Worm (Caenorhabditis elegans): Measurements from ENCODE around the gene oac-23.
"Not testable (repeated sequence)": the region's sequence is repeated elsewhere in the genome, so short reads cannot be mapped to it uniquely, and the experiment has no call there.

oac-23 gene

DNA sequence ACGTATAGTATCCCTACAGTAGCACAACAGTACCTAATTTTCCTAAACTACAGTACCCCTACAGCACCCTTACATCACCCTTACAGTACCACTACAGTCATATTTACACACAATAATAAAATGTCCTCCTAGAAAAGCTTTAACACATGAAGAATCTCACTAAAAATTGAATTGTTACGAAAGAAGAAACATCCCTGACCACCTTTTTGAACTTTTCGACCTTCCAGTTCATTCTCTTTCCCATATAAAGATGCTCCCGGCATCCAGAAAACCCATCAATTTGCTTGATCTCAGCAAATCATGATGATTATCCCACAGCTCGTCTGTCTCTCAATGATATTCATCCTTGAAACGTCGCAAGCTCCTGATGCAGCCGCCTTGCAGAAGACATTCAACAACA is 23.4 kb downstream of the oac-23 start, which contains the start of gene F56D6.21:
Gene F56D6.21, plus strand, starts transcription at position 301 of the 400 bp plus-strand sequence.
- TF ChIP-seq cnd-1 (tag; optimal IDR thresholded peaks at IDR 0.05) (no peak), unc-62 (GFP tag; optimal IDR thresholded peaks at IDR 0.05) (no peak), unc-120 (tag; optimal IDR thresholded peaks at IDR 0.05; ENCODE audit: poor library complexity, severe bottlenecking) (no peak)

- TF ChIP-seq lin-13 (tag; optimal IDR thresholded peaks at IDR 0.05): no peak
- no peak for TF ChIP-seq mep-1 (tag; optimal IDR thresholded peaks at IDR 0.05)
- TF ChIP-seq lin-32 (GFP tag; optimal IDR thresholded peaks at IDR 0.05): no peak
- TF ChIP-seq mab-5 (tag; optimal IDR thresholded peaks at IDR 0.05): no peak
- TF ChIP-seq elt-3 (tag; optimal IDR thresholded peaks at IDR 0.05): no peak
Measured at ce11 chrIV:3906393-3906792, 25.2 kb downstream of the oac-23 start, which contains the start of gene F56D6.11. F56D6.11 (minus strand) TSS chrIV:3906493.

DNA sequence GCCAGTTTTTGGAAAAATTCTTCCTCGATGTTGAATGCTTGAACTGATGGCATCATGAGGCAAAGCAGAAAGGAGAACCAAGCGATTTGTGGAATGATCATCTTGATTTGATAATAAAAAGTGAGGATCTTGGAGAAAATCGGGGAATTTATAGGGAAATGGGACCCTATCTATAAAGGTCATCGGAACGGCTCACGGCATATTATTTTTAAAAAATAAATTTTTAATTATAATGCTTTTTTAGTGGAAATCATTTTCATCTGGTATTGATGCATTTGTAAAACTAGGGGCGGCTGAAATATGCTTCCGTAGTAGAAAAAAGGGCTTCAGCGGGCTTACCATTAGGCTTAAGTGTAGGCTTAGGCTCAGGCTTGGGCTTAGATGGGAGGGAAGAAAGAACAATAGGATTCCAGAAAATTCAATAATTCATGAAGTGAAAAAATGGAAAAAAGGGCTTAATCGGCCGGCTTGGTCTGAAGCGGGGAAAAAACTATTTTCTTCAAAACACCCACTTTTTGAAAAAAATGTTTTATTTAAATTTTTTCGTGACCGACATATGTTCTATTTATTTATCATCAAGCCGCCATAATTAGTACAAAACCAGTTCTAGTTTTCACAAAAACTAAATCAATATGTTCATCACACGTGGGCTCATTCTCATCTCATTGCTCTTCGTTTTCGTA is 26.4 kb downstream of the oac-23 start, which contains the start of the genes F56D6.22 and F56D6.12:
Gene F56D6.22, minus strand, starts transcription at position 101 of the 683 bp plus-strand sequence.
Gene F56D6.12, plus strand, starts transcription at position 633 of the 683 bp plus-strand sequence.
- TF ChIP-seq sptf-1 (tag; optimal IDR thresholded peaks at IDR 0.05) (no peak), mep-1 (tag; optimal IDR thresholded peaks at IDR 0.05) (no peak), M03D4.4 (tag; optimal IDR thresholded peaks at IDR 0.05) (no peak)

ce11 chrIV:3909114-3909513 is 27.9 kb downstream of the oac-23 start, which contains the start of gene F56D6.13:
F56D6.13 (plus strand) TSS chrIV:3909414.
- no peak for TF ChIP-seq lsy-2 (tag; optimal IDR thresholded peaks at IDR 0.05)
- TF ChIP-seq bed-3 (GFP tag; optimal IDR thresholded peaks at IDR 0.05): no peak

DNA sequence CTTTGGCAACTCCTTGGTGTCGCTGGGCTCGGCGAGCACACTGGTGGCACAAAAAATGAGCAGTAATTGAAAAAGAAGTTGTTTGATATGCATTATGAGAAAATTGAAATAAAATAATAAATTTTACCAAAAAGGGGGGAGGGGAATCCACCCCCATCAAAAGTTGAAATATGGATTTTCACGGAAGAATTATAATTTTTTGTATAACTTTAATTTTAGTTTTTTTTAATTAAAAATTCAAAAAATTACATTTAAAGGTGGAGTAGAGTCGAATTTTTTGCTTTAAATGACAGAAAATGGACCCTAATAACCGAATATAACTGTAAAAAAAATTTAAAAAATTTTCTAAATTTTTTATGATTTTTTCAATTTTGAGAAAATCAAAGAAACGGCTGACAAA is 30.6 kb downstream of the oac-23 start, which contains the start of gene F56D6.18:
Gene F56D6.18, minus strand, starts transcription at position 101 of the 400 bp plus-strand sequence.
- TF ChIP-seq ces-1 (GFP tag; optimal IDR thresholded peaks at IDR 0.05); ztf-11 (tag; optimal IDR thresholded peaks at IDR 0.05); M03D4.4 (tag; optimal IDR thresholded peaks at IDR 0.05): not testable (repeated sequence)

DNA sequence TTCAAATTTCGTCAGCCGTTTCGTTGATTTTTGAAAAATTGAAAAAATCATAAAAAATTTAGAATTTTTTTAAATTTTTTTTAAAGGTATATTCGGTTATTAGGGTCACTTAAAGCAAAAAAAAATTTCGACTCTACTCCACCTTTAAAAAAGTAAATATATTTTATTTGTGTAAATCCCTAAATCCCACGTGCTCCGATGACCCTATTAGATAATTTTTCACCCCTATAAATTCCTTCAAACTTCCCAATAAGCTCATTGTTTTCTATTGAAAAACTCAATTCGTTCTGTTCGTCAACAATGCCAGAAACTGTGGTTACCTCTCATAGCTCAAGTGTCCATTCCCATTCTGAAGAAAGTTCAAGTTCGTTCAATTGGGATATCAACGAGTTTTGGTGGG is 31.4 kb downstream of the oac-23 start, which contains the start of gene F56D6.20:
Gene F56D6.20, plus strand, starts transcription at position 301 of the 400 bp plus-strand sequence.
- no peak for TF ChIP-seq lin-13 (tag; optimal IDR thresholded peaks at IDR 0.05)

DNA sequence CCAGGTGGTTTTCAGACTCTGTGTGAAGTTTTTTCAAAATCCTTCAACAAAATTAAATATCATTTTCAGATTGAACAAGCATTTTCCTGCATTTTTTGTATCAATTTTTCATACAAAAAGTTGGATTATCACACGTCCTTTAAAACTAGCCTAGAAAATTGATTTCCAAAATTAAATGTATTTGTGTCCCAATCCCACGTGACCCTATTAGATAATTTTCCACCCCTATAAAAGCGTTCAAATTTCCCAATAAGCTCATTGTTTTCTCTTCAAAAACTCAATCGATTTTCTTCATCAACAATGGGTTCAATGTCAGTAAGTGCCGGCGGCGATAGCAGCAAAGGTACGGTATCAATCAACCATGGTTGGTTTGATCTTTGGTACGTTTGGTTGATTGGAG is 33.2 kb downstream of the oac-23 start, which contains the start of gene F56D6.19:
Gene F56D6.19, plus strand, starts transcription at position 301 of the 400 bp plus-strand sequence.
- no peak for TF ChIP-seq mls-2 (tag; optimal IDR thresholded peaks at IDR 0.05)
- TF ChIP-seq ham-2 (GFP tag; optimal IDR thresholded peaks at IDR 0.05): no peak
- TF ChIP-seq ceh-39 (tag; optimal IDR thresholded peaks at IDR 0.05): no peak
- no peak for TF ChIP-seq unc-120 (tag; optimal IDR thresholded peaks at IDR 0.05; ENCODE audit: poor library complexity, severe bottlenecking)
- TF ChIP-seq unc-62 (GFP tag; optimal IDR thresholded peaks at IDR 0.05): no peak
- no peak for TF ChIP-seq lsy-2 (tag; optimal IDR thresholded peaks at IDR 0.05)

- no peak for TF ChIP-seq ham-2 (GFP tag; optimal IDR thresholded peaks at IDR 0.05)
Measured at ce11 chrIV:3915296-3915695, 34.1 kb downstream of the oac-23 start, which contains the start of gene srz-20. srz-20 (plus strand) TSS chrIV:3915596.

- TF ChIP-seq nhr-12 (tag; optimal IDR thresholded peaks at IDR 0.05): no peak
- TF ChIP-seq lsy-2 (tag; optimal IDR thresholded peaks at IDR 0.05): no peak
- TF ChIP-seq ceh-83 (GFP tag; optimal IDR thresholded peaks at IDR 0.05): no peak
- no peak for TF ChIP-seq mls-2 (tag; optimal IDR thresholded peaks at IDR 0.05)
- TF ChIP-seq nhr-28 (tag; optimal IDR thresholded peaks at IDR 0.05): no peak
- no peak for TF ChIP-seq bed-3 (GFP tag; optimal IDR thresholded peaks at IDR 0.05)
- no peak for TF ChIP-seq unc-62 (GFP tag; optimal IDR thresholded peaks at IDR 0.05)
Measured at ce11 chrIV:3917405-3917804, 36.2 kb downstream of the oac-23 start, which contains the start of gene F56D6.14. F56D6.14 (plus strand) TSS chrIV:3917705.

Data from whole organism, mixed stage, embryonic.